Fruit fly (Drosophila melanogaster) whole organism, embryonic: ENCODE results near the gene Cyp4d21.

ENCODE experiments used
- Adf1 ChIP-seq: fragments of 200-800 bp; sonication (Bioruptor generic); IDR thresholded peaks from 2 replicates; pipeline ENCODE4 v1.3.6; 2022; ENCODE audit warnings: missing biosample characterization, missing genetic modification characterization
- Atf-2 ChIP-seq: fragments of 200-800 bp; sonication (Bioruptor generic); optimal IDR thresholded peaks from 2 replicates; lab custom pipeline; 2016; ENCODE audit warnings: missing biosample characterization, missing genetic modification characterization
- B-H1 ChIP-seq: fragments of 200-800 bp; sonication (Bioruptor generic); IDR thresholded peaks from 3 replicates; pipeline ENCODE4 v1.3.6; 2022; ENCODE audit warnings: missing biosample characterization, missing genetic modification characterization
- Blimp-1 ChIP-seq: fragments of 200-800 bp; sonication (Bioruptor generic); optimal IDR thresholded peaks from 3 replicates; lab custom pipeline; 2018; ENCODE audit warnings: missing biosample characterization, missing genetic modification characterization, mild to moderate bottlenecking, moderate library complexity, missing genetic modification reagents
- Bteb2 ChIP-seq: fragments of 200-800 bp; sonication (Bioruptor generic); optimal IDR thresholded peaks from 2 replicates; lab custom pipeline; 2016; ENCODE audit warnings: missing biosample characterization, missing genetic modification characterization
- CG10274 ChIP-seq: fragments of 200-800 bp; sonication (Bioruptor generic); optimal IDR thresholded peaks from 3 replicates; lab custom pipeline; 2017; ENCODE audit warnings: missing biosample characterization, mild to moderate bottlenecking, missing genetic modification characterization
- CG11560 ChIP-seq: fragments of 200-800 bp; sonication (Bioruptor generic); IDR thresholded peaks from 3 replicates; pipeline ENCODE4 v1.3.6; 2022; ENCODE audit warnings: missing biosample characterization, missing genetic modification characterization
- CG11696 ChIP-seq: fragments of 200-800 bp; sonication (Bioruptor generic); IDR thresholded peaks from 2 replicates; pipeline ENCODE4 v1.3.6; 2022; ENCODE audit warnings: missing biosample characterization, missing genetic modification characterization
- CG12104 ChIP-seq: fragments of 200-800 bp; sonication (Bioruptor generic); optimal IDR thresholded peaks from 3 replicates; lab custom pipeline; 2016; ENCODE audit warnings: missing biosample characterization, missing genetic modification characterization
- CG12219 ChIP-seq: fragments of 200-800 bp; sonication (Bioruptor generic); optimal IDR thresholded peaks from 3 replicates; lab custom pipeline; 2018; ENCODE audit warnings: missing biosample characterization, mild to moderate bottlenecking, missing genetic modification characterization
- CG1233 ChIP-seq: fragments of 200-800 bp; sonication (Bioruptor generic); optimal IDR thresholded peaks from 4 replicates; lab custom pipeline; 2018; ENCODE audit warnings: missing biosample characterization, mild to moderate bottlenecking, missing genetic modification characterization
- CG12744 ChIP-seq: fragments of 200-800 bp; sonication (Bioruptor generic); optimal IDR thresholded peaks from 2 replicates; lab custom pipeline; 2016; ENCODE audit warnings: missing biosample characterization, missing genetic modification characterization
- CG12942 ChIP-seq: fragments of 200-800 bp; sonication (Bioruptor generic); optimal IDR thresholded peaks from 3 replicates; lab custom pipeline; 2016; ENCODE audit warnings: missing biosample characterization, missing genetic modification characterization
- CG17361 ChIP-seq: fragments of 200-800 bp; sonication (Bioruptor generic); IDR thresholded peaks from 3 replicates; pipeline ENCODE4 v1.3.6; 2022; ENCODE audit warnings: missing biosample characterization, missing genetic modification characterization
- CG17829 ChIP-seq: fragments of 200-800 bp; optimal IDR thresholded peaks from 2 replicates; lab custom pipeline; 2019; ENCODE audit warnings: missing biosample characterization, mild to moderate bottlenecking, missing genetic modification characterization, moderate library complexity
- CG32767 ChIP-seq: fragments of 200-800 bp; sonication (Bioruptor generic); IDR thresholded peaks from 2 replicates; pipeline ENCODE4 v1.3.6; 2022; ENCODE audit warnings: missing biosample characterization, missing genetic modification characterization
- CG32772 ChIP-seq: fragments of 200-800 bp; sonication (Bioruptor generic); IDR thresholded peaks from 2 replicates; pipeline ENCODE4 v1.3.6; 2022; ENCODE audit warnings: missing biosample characterization, missing genetic modification characterization
- CG3281 ChIP-seq: fragments of 200-800 bp; sonication (Bioruptor generic); optimal IDR thresholded peaks from 3 replicates; lab custom pipeline; 2017; ENCODE audit warnings: missing biosample characterization, mild to moderate bottlenecking, missing genetic modification characterization
- CG4328 ChIP-seq: fragments of 200-800 bp; sonication (Bioruptor generic); optimal IDR thresholded peaks from 3 replicates; lab custom pipeline; 2017; ENCODE audit warnings: missing biosample characterization, missing genetic modification reagents, missing genetic modification characterization
- CG6791 ChIP-seq: fragments of 200-800 bp; sonication (Bioruptor generic); IDR thresholded peaks from 3 replicates; pipeline ENCODE4 v1.3.6; 2022; ENCODE audit warnings: missing biosample characterization, missing genetic modification characterization; ENCODE audit not compliant: partially characterized antibody
- CG7745 ChIP-seq: fragments of 200-800 bp; sonication (Bioruptor generic); optimal IDR thresholded peaks from 2 replicates; lab custom pipeline; 2018; ENCODE audit warnings: missing biosample characterization, mild to moderate bottlenecking, missing genetic modification characterization, moderate library complexity
- CG8388 ChIP-seq: fragments of 200-800 bp; sonication (Bioruptor generic); optimal IDR thresholded peaks from 2 replicates; lab custom pipeline; 2019; ENCODE audit warnings: missing biosample characterization, mild to moderate bottlenecking, missing genetic modification characterization, moderate library complexity
- CG9609 ChIP-seq: fragments of 200-800 bp; sonication (Bioruptor generic); optimal IDR thresholded peaks from 3 replicates; lab custom pipeline; 2016; ENCODE audit warnings: missing biosample characterization, missing genetic modification characterization
- CrebB ChIP-seq: fragments of 200-800 bp; sonication (Bioruptor generic); optimal IDR thresholded peaks from 3 replicates; lab custom pipeline; 2018; ENCODE audit warnings: missing biosample characterization, mild to moderate bottlenecking, missing genetic modification characterization
- Dbx ChIP-seq: fragments of 200-800 bp; sonication (Bioruptor generic); IDR thresholded peaks from 3 replicates; pipeline ENCODE4 v1.3.6; 2022; ENCODE audit warnings: missing biosample characterization, missing genetic modification characterization
- Dll ChIP-seq: fragments of 200-800 bp; sonication (Bioruptor generic); IDR thresholded peaks from 4 replicates; pipeline ENCODE4 v1.3.6; 2022; ENCODE audit warnings: missing biosample characterization, missing genetic modification characterization; ENCODE audit not compliant: partially characterized antibody
- Drgx ChIP-seq: fragments of 200-800 bp; sonication (Bioruptor generic); IDR thresholded peaks from 2 replicates; pipeline ENCODE4 v1.3.6; 2022; ENCODE audit warnings: missing biosample characterization, missing genetic modification characterization
- Ets65A ChIP-seq: fragments of 200-800 bp; sonication (Bioruptor generic); peaks from one replicate; lab custom pipeline; 2016; ENCODE audit warnings: missing biosample characterization, missing genetic modification characterization
- Hey ChIP-seq: fragments of 200-800 bp; sonication (Bioruptor generic); optimal IDR thresholded peaks from 3 replicates; lab custom pipeline; 2018; ENCODE audit warnings: missing biosample characterization, mild to moderate bottlenecking, missing genetic modification characterization
- Lhr ChIP-seq: fragments of 200-800 bp; sonication (Bioruptor generic); optimal IDR thresholded peaks from 3 replicates; lab custom pipeline; 2017; ENCODE audit warnings: mild to moderate bottlenecking, missing biosample characterization, missing genetic modification reagents, missing genetic modification characterization
- Mes4 ChIP-seq: fragments of 200-800 bp; sonication (Bioruptor generic); optimal IDR thresholded peaks from 2 replicates; lab custom pipeline; 2016; ENCODE audit warnings: missing biosample characterization, missing genetic modification characterization
- NK7.1 ChIP-seq: fragments of 200-800 bp; sonication (Bioruptor generic); optimal IDR thresholded peaks from 3 replicates; lab custom pipeline; 2016; ENCODE audit warnings: missing biosample characterization, missing genetic modification characterization
- PHDP ChIP-seq: fragments of 200-800 bp; sonication (Bioruptor generic); optimal IDR thresholded peaks from 3 replicates; lab custom pipeline; 2018; ENCODE audit warnings: missing biosample characterization, mild to moderate bottlenecking, missing genetic modification characterization, moderate library complexity
- Scr ChIP-seq: fragments of 200-800 bp; sonication (Bioruptor generic); IDR thresholded peaks from 2 replicates; pipeline ENCODE4 v1.3.6; 2022; ENCODE audit warnings: missing biosample characterization, missing genetic modification characterization; ENCODE audit not compliant: partially characterized antibody
- Six4 ChIP-seq: fragments of 200-800 bp; sonication (Bioruptor generic); optimal IDR thresholded peaks from 2 replicates; lab custom pipeline; 2016; ENCODE audit warnings: missing biosample characterization, missing genetic modification characterization
- Taf1 ChIP-seq: fragments of 200-800 bp; sonication (Bioruptor generic); IDR thresholded peaks from 2 replicates; pipeline ENCODE4 v1.3.6; 2022; ENCODE audit warnings: missing biosample characterization, missing genetic modification characterization
- caup ChIP-seq: fragments of 200-800 bp; sonication (Bioruptor generic); optimal IDR thresholded peaks from 3 replicates; lab custom pipeline; 2017; ENCODE audit warnings: missing biosample characterization, mild to moderate bottlenecking, missing genetic modification characterization, moderate library complexity; ENCODE audit not compliant: severe bottlenecking
- esg ChIP-seq: fragments of 200-800 bp; sonication (Bioruptor generic); conservative IDR thresholded peaks from 2 replicates; pipeline ENCODE4 v1.3.6; 2022; ENCODE audit warnings: missing biosample characterization, missing genetic modification characterization
- eyg ChIP-seq: fragments of 200-800 bp; sonication (Bioruptor generic); optimal IDR thresholded peaks from 3 replicates; lab custom pipeline; 2016; ENCODE audit warnings: missing biosample characterization, missing genetic modification characterization
- gem ChIP-seq: fragments of 200-800 bp; sonication (Bioruptor generic); optimal IDR thresholded peaks from 2 replicates; lab custom pipeline; 2019; ENCODE audit warnings: missing biosample characterization, mild to moderate bottlenecking, missing genetic modification characterization, moderate library complexity
- hbn ChIP-seq: fragments of 200-800 bp; sonication (Bioruptor generic); IDR thresholded peaks from 2 replicates; pipeline ENCODE4 v1.3.6; 2022; ENCODE audit warnings: missing biosample characterization, missing genetic modification characterization; ENCODE audit not compliant: partially characterized antibody
- maf-S ChIP-seq: fragments of 200-800 bp; sonication (Bioruptor generic); optimal IDR thresholded peaks from 2 replicates; lab custom pipeline; 2016; ENCODE audit warnings: missing biosample characterization, missing genetic modification characterization
- prd ChIP-seq, 3 experiments: fragments of >200 bp in 2 of 3; fragments of 200-800 bp in 1 of 3; sonication (Bioruptor generic) in 1 of 3; optimal IDR thresholded peaks in 2 of 3; IDR thresholded peaks in 1 of 3; 2 replicates in 2 of 3; 3 replicates in 1 of 3; pipeline versions ENCODE4 v1.3.6 to Lab custom; 2017 to 2022; ENCODE audit warnings: missing biosample characterization in 1 of 3, missing genetic modification characterization in 1 of 3
- pum ChIP-seq: fragments of 200-800 bp; sonication (Bioruptor generic); optimal IDR thresholded peaks from 2 replicates; lab custom pipeline; 2016; ENCODE audit warnings: missing biosample characterization, missing genetic modification characterization
- schlank ChIP-seq: fragments of 200-800 bp; sonication (Bioruptor generic); optimal IDR thresholded peaks from 2 replicates; lab custom pipeline; 2018; ENCODE audit warnings: missing biosample characterization, mild to moderate bottlenecking, missing genetic modification characterization
- slbo ChIP-seq: fragments of 200-800 bp; sonication (Bioruptor generic); IDR thresholded peaks from 2 replicates; pipeline ENCODE4 v1.3.6; 2022; ENCODE audit warnings: missing biosample characterization, missing genetic modification characterization
- so ChIP-seq: fragments of 200-800 bp; sonication (Bioruptor generic); IDR thresholded peaks from 3 replicates; pipeline ENCODE4 v1.3.6; 2022; ENCODE audit warnings: missing biosample characterization, missing genetic modification characterization
- tgo ChIP-seq: fragments of 200-800 bp; sonication (Bioruptor generic); IDR thresholded peaks from 3 replicates; pipeline ENCODE4 v1.3.6; 2022; ENCODE audit warnings: missing biosample characterization, missing genetic modification characterization
- unc-4 ChIP-seq: fragments of 200-800 bp; sonication (Bioruptor generic); IDR thresholded peaks from 2 replicates; pipeline ENCODE4 v1.3.6; 2022; ENCODE audit warnings: missing biosample characterization, missing genetic modification characterization; ENCODE audit not compliant: partially characterized antibody

The Cyp4d21 gene

dm6 chr2L:7605300-7605699 is at the start of gene Cyp4d21:
Cyp4d21 (plus strand) TSS chr2L:7605600.
- TF ChIP-seq Six4 (GFP tag; lab: Kevin White, UChicago), result no peak
- TF ChIP-seq CG7745 (tag; lab: Kevin White, UChicago), result no peak
- no peak for TF ChIP-seq CG4328 (GFP tag; lab: Kevin White, UChicago)
- TF ChIP-seq Dbx, result no peak
- TF ChIP-seq pum (GFP tag; lab: Kevin White, UChicago), result no peak
- no peak for TF ChIP-seq Taf1
- TF ChIP-seq CG3281, result no peak
- no peak for TF ChIP-seq CG12219 (GFP tag; lab: Kevin White, UChicago)
- TF ChIP-seq CG1233 (GFP tag; lab: Kevin White, UChicago), result no peak
- no peak for TF ChIP-seq gem (tag; lab: Kevin White, UChicago)
- no peak for TF ChIP-seq so (GFP tag; lab: Robert Waterston, UW)
- no peak for TF ChIP-seq esg (GFP tag; lab: Robert Waterston, UW)
- no peak for TF ChIP-seq PHDP

- TF ChIP-seq CG8388 (GFP tag; lab: Kevin White, UChicago) (peak; percentile 54), Drgx (GFP tag; lab: Robert Waterston, UW) (peak; percentile 39; the same call in 1 of the 2 replicates), Dll (no peak)
- TF ChIP-seq, all 482 proteins: peak for 2
These were observed 45.9 kb upstream of the Cyp4d21 start for dm6 chr2L:7559532-7559931.

dm6 chr2L:7562542-7562941 is 42.9 kb upstream of the Cyp4d21 start:
- no peak for TF ChIP-seq hbn (GFP tag; lab: Robert Waterston, UW)
- TF ChIP-seq tgo (GFP tag; lab: Robert Waterston, UW), result no peak
- peak; percentile 73 for TF ChIP-seq CG11696 (GFP tag; lab: Robert Waterston, UW)
- no peak for TF ChIP-seq Mes4 (GFP tag; lab: Kevin White, UChicago)
- TF ChIP-seq Adf1, result no peak
- TF ChIP-seq prd (optimal IDR thresholded peaks at IDR 0.05; lab: Kevin White, UChicago), result no peak
- no peak for TF ChIP-seq prd (GFP tag; IDR thresholded peaks at IDR 0.05; lab: Robert Waterston, UW)
- no peak for TF ChIP-seq Atf-2 (GFP tag; lab: Kevin White, UChicago)
- TF ChIP-seq Scr (GFP tag; lab: Robert Waterston, UW), result no peak
- TF ChIP-seq CG9609 (GFP tag; lab: Kevin White, UChicago), result no peak
- TF ChIP-seq CG12744 (GFP tag; lab: Kevin White, UChicago), result no peak
- TF ChIP-seq caup (GFP tag; lab: Kevin White, UChicago), result no peak
- TF ChIP-seq CG17361, result no peak
- no peak for TF ChIP-seq CG17829
- no peak for TF ChIP-seq CG12104
- no peak for TF ChIP-seq Hey
- no peak for TF ChIP-seq Bteb2
- no peak for TF ChIP-seq CG10274 (GFP tag; lab: Kevin White, UChicago)
- TF ChIP-seq CG32767, result no peak
- no peak for TF ChIP-seq schlank (tag; lab: Kevin White, UChicago)
- TF ChIP-seq CG11560 (tag; lab: Robert Waterston, UW), result no peak
- TF ChIP-seq CrebB (tag; lab: Kevin White, UChicago), result no peak
- no peak for TF ChIP-seq CG12942 (GFP tag; lab: Kevin White, UChicago)
- TF ChIP-seq unc-4 (GFP tag; lab: Robert Waterston, UW), result no peak
- TF ChIP-seq B-H1 (GFP tag; lab: Robert Waterston, UW), result no peak
- TF ChIP-seq CG32772 (GFP tag; lab: Robert Waterston, UW), result no peak
- TF ChIP-seq Blimp-1 (GFP tag; lab: Kevin White, UChicago), result no peak
- no peak for TF ChIP-seq eyg
- no peak for TF ChIP-seq NK7.1 (GFP tag; lab: Kevin White, UChicago)
- TF ChIP-seq slbo (GFP tag; lab: Robert Waterston, UW), result no peak
- no peak for TF ChIP-seq CG6791 (GFP tag; lab: Robert Waterston, UW)
- TF ChIP-seq Lhr (GFP tag; lab: Kevin White, UChicago), result no peak
- TF ChIP-seq maf-S (GFP tag; lab: Kevin White, UChicago), result no peak
- TF ChIP-seq Ets65A (GFP tag; lab: Kevin White, UChicago), result peak; percentile 50
